Worm (Caenorhabditis elegans): ENCODE measurements around the gene nas-11.

DNA sequence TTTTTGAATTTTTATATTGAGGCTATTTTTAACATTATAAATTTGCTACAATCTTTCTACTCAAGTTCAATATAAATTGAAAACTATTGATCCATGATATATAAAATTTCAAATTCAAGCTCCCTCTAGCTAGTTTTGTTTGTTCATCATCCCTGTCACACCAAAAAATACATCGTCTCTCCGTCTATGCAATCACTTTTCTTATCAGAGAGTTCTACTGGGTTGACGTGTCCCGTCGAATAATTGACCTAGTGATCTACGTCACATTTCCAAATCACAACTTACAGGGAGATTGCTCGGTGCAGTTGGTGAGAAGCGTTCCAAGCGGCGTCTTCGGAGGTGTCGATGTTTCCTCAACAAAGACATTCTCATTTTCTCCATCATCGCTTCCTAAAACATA is 47.8 kb downstream of the nas-11 start:
- no peak for TF ChIP-seq ref-1 (GFP tag; conservative IDR thresholded peaks at IDR 0.05)
- no peak for TF ChIP-seq ztf-29 (GFP tag; IDR thresholded peaks at IDR 0.05)
- TF ChIP-seq flt-1 (GFP tag; IDR thresholded peaks at IDR 0.05) = no peak
- no peak for TF ChIP-seq cog-1 (tag; optimal IDR thresholded peaks at IDR 0.05)
- no peak for TF ChIP-seq med-1 (GFP tag; optimal IDR thresholded peaks at IDR 0.05; ENCODE audit: insufficient read depth)

Data from whole organism, midembryonic.